Fruit fly (Drosophila melanogaster) whole organism, embryonic: ENCODE measurements around the gene Vps2.

Experiments
- CG10209 ChIP-seq: fragments of 200-800 bp; sonication (Bioruptor generic); optimal IDR thresholded peaks from 3 replicates; lab custom pipeline; 2017; ENCODE audit warnings: missing biosample characterization, mild to moderate bottlenecking, missing genetic modification characterization, missing genetic modification reagents
- CG11723 ChIP-seq: fragments of 200-800 bp; sonication (Bioruptor generic); optimal IDR thresholded peaks from 2 replicates; lab custom pipeline; 2017; ENCODE audit warnings: missing biosample characterization, mild to moderate bottlenecking, missing genetic modification characterization
- CG30431 ChIP-seq: fragments of 200-800 bp; sonication (Bioruptor generic); optimal IDR thresholded peaks from 2 replicates; lab custom pipeline; 2017; ENCODE audit warnings: missing biosample characterization, missing genetic modification characterization
- CG4404 ChIP-seq: fragments of 200-800 bp; sonication (Bioruptor generic); IDR thresholded peaks from 2 replicates; pipeline ENCODE4 v1.3.6; 2022; ENCODE audit warnings: missing biosample characterization, missing genetic modification characterization
- CG5953 ChIP-seq: fragments of 200-800 bp; sonication (Bioruptor generic); IDR thresholded peaks from 2 replicates; pipeline ENCODE4 v1.3.6; 2022; ENCODE audit warnings: missing biosample characterization, missing genetic modification characterization
- Neu2 ChIP-seq: fragments of 200-800 bp; sonication (Bioruptor generic); optimal IDR thresholded peaks from 3 replicates; lab custom pipeline; 2016; ENCODE audit warnings: missing biosample characterization, missing genetic modification characterization, borderline replicate concordance
- pros ChIP-seq: fragments of 200-800 bp; sonication (Bioruptor generic); optimal IDR thresholded peaks from 3 replicates; lab custom pipeline; 2019; ENCODE audit warnings: missing biosample characterization, mild to moderate bottlenecking, missing genetic modification characterization, moderate library complexity
- wek ChIP-seq: fragments of 200-800 bp; sonication (Bioruptor generic); optimal IDR thresholded peaks from 3 replicates; lab custom pipeline; 2018; ENCODE audit warnings: missing biosample characterization, mild to moderate bottlenecking, missing genetic modification characterization, moderate library complexity

DNA sequence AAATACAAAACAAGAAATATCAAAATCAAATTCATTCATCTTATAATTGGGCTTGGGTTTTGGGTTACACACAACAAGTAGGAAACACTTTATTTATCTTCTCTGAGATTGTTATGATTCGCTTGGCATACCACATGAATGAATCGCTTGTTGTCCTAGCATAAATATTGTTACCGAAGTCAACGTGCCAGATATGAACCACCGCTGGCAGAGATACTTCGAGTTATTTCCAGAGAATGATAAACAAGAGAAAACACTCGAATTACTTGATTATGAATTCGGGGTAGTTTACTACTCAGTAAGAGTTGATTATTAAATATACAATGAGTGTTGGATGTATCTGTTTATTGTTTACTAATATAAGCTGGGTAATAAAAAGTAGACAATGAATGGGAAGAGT, 41.1 kb upstream of the Vps2 start:
- TF ChIP-seq pros (GFP tag; lab: Kevin White, UChicago) (peak; percentile 24), CG5953 (no peak), CG30431 (GFP tag; lab: Kevin White, UChicago) (no peak), Neu2 (no peak), CG4404 (GFP tag; lab: Robert Waterston, UW) (no peak), CG11723 (GFP tag; lab: Kevin White, UChicago) (no peak), wek (GFP tag; lab: Kevin White, UChicago) (peak; percentile 62), CG10209 (GFP tag; lab: Kevin White, UChicago) (peak; percentile 19)
